Worm (Caenorhabditis elegans): ENCODE results near the gene lgg-2.

lgg-2 gene

ce11 chrIV:10918877-10919560 lies 16.7 kb downstream of the lgg-2 start (continued):
- peak; percentile 80 for TF ChIP-seq hlh-30 (tag; optimal IDR thresholded peaks at IDR 0.05; ENCODE audit: insufficient read depth)
- peak; percentile 69 for TF ChIP-seq nfya-1 (tag; optimal IDR thresholded peaks at IDR 0.05)
- no peak for TF ChIP-seq ceh-22 (tag; optimal IDR thresholded peaks at IDR 0.05)
- TF ChIP-seq ceh-34 (tag; optimal IDR thresholded peaks at IDR 0.05) = peak; percentile 66
- no peak for TF ChIP-seq hlh-6 (tag; optimal IDR thresholded peaks at IDR 0.05)
- no peak for TF ChIP-seq dve-1 (tag; optimal IDR thresholded peaks at IDR 0.05)
- no peak for TF ChIP-seq ama-1 (optimal IDR thresholded peaks at IDR 0.05)
- TF ChIP-seq C08G9.2 (tag; optimal IDR thresholded peaks at IDR 0.05) = no peak
- TF ChIP-seq eyg-1 (tag; optimal IDR thresholded peaks at IDR 0.05) = no peak
- no peak for TF ChIP-seq fkh-10 (GFP tag; optimal IDR thresholded peaks at IDR 0.05)
- TF ChIP-seq ahr-1 (tag; optimal IDR thresholded peaks at IDR 0.05) = no peak
- TF ChIP-seq ref-2 (tag; optimal IDR thresholded peaks at IDR 0.05) = peak; percentile 56
- TF ChIP-seq K02D7.2 (tag; optimal IDR thresholded peaks at IDR 0.05) = no peak
- TF ChIP-seq syd-9 (tag; optimal IDR thresholded peaks at IDR 0.05) = no peak
- TF ChIP-seq pag-3 (tag; optimal IDR thresholded peaks at IDR 0.05; ENCODE audit: borderline replicate concordance) = no peak
- no peak for TF ChIP-seq ceh-2 (tag; optimal IDR thresholded peaks at IDR 0.05)
- no peak for TF ChIP-seq pqm-1 (tag; optimal IDR thresholded peaks at IDR 0.05)
- TF ChIP-seq ceh-30 (tag; optimal IDR thresholded peaks at IDR 0.05) = no peak
- peak; percentile 51 for TF ChIP-seq unc-42 (tag; optimal IDR thresholded peaks at IDR 0.05)
- peak; percentile 29 for TF ChIP-seq pax-1 (tag; optimal IDR thresholded peaks at IDR 0.05)
- peak; percentile 49 for TF ChIP-seq tbx-2 (tag; optimal IDR thresholded peaks at IDR 0.05)
- TF ChIP-seq nhr-11 (tag; optimal IDR thresholded peaks at IDR 0.05) = no peak

ce11 chrIV:10916134-10916533 lies 19.6 kb downstream of the lgg-2 start:
- TF ChIP-seq fax-1 (tag; optimal IDR thresholded peaks at IDR 0.05) (no peak), che-1 (tag; optimal IDR thresholded peaks at IDR 0.05) (no peak), hlh-13 (GFP tag; optimal IDR thresholded peaks at IDR 0.05) (no peak), dmd-4 (tag; optimal IDR thresholded peaks at IDR 0.05; ENCODE audit: borderline replicate concordance) (no peak), C08G9.2 (tag; optimal IDR thresholded peaks at IDR 0.05) (no peak), T23F11.4 (GFP tag; optimal IDR thresholded peaks at IDR 0.05) (no peak), hlh-6 (tag; optimal IDR thresholded peaks at IDR 0.05) (no peak), ceh-45 (GFP tag; IDR thresholded peaks at IDR 0.05) (no peak), nhr-11 (tag; optimal IDR thresholded peaks at IDR 0.05) (no peak), sox-2 (GFP tag; IDR thresholded peaks at IDR 0.05) (no peak)

ce11 chrIV:10915388-10915787 lies 20.3 kb downstream of the lgg-2 start, which contains the start of gene ZK593.3:
Gene ZK593.3, plus strand, starts transcription at chrIV:10915688.
- no peak for TF ChIP-seq K02D7.2 (tag; optimal IDR thresholded peaks at IDR 0.05)
- no peak for TF ChIP-seq ceh-24 (tag; optimal IDR thresholded peaks at IDR 0.05)
- no peak for TF ChIP-seq ceh-30 (tag; optimal IDR thresholded peaks at IDR 0.05)
- TF ChIP-seq pag-3 (tag; optimal IDR thresholded peaks at IDR 0.05; ENCODE audit: borderline replicate concordance) = no peak
- TF ChIP-seq C08G9.2 (tag; optimal IDR thresholded peaks at IDR 0.05) = no peak
- TF ChIP-seq syd-9 (tag; optimal IDR thresholded peaks at IDR 0.05) = no peak
- TF ChIP-seq fkh-10 (GFP tag; optimal IDR thresholded peaks at IDR 0.05) = no peak
- TF ChIP-seq mec-3 (tag; optimal IDR thresholded peaks at IDR 0.05; ENCODE audit: borderline replicate concordance) = no peak
- no peak for TF ChIP-seq eyg-1 (tag; optimal IDR thresholded peaks at IDR 0.05)
- no peak for TF ChIP-seq ceh-9 (tag; optimal IDR thresholded peaks at IDR 0.05)

- TF ChIP-seq pag-3 (tag; optimal IDR thresholded peaks at IDR 0.05; ENCODE audit: borderline replicate concordance) (no peak), rnt-1 (tag; optimal IDR thresholded peaks at IDR 0.05) (no peak), unc-55 (GFP tag; optimal IDR thresholded peaks at IDR 0.05) (no peak), hlh-8 (tag; optimal IDR thresholded peaks at IDR 0.05) (no peak), nhr-232 (tag; optimal IDR thresholded peaks at IDR 0.05) (no peak), madf-2 (tag; optimal IDR thresholded peaks at IDR 0.05) (no peak), eyg-1 (tag; optimal IDR thresholded peaks at IDR 0.05) (no peak), syd-9 (tag; optimal IDR thresholded peaks at IDR 0.05) (no peak)
Measured at ce11 chrIV:10913081-10913480, 22.6 kb downstream of the lgg-2 start, which contains the start of gene ZK593.2. Gene ZK593.2, plus strand, starts transcription at chrIV:10913381.

Data from whole organism, late embryonic.